Worm (Caenorhabditis elegans): ENCODE results near the gene ssu-1.

- TF ChIP-seq nhr-11 (tag; optimal IDR thresholded peaks at IDR 0.05) (no peak), ceh-22 (tag; optimal IDR thresholded peaks at IDR 0.05) (no peak), sox-4 (tag; optimal IDR thresholded peaks at IDR 0.05) (no peak), ceh-14 (tag; optimal IDR thresholded peaks at IDR 0.05) (no peak), ztf-16 (tag; optimal IDR thresholded peaks at IDR 0.05) (no peak), tbx-7 (tag; optimal IDR thresholded peaks at IDR 0.05) (no peak), unc-55 (GFP tag; optimal IDR thresholded peaks at IDR 0.05) (no peak), fax-1 (tag; optimal IDR thresholded peaks at IDR 0.05) (no peak)
These were observed 35.9 kb downstream of the ssu-1 start for ce11 chrV:20097164-20097563.
